Worm (Caenorhabditis elegans) whole organism, midembryonic: ENCODE data around the gene T27A10.6.

Experiments
- T22C8.4 ChIP-seq: fragments of 200-800 bp; sonication (Bioruptor generic); IDR thresholded peaks from 2 replicates; pipeline ENCODE4 v1.3.6; 2022; ENCODE audit warnings: missing genetic modification characterization, missing compliant biosample characterization
- cog-1 ChIP-seq: sonication (generic microtip); optimal IDR thresholded peaks from 2 replicates; lab custom pipeline; 2016; ENCODE audit warnings: missing genetic modification characterization, missing compliant biosample characterization
- flt-1 ChIP-seq: fragments of 200-800 bp; sonication (Bioruptor generic); IDR thresholded peaks from 2 replicates; pipeline ENCODE4 v1.3.6; 2022; ENCODE audit warnings: missing genetic modification characterization, missing compliant biosample characterization
- klf-2 ChIP-seq: fragments of 200-800 bp; sonication (Bioruptor generic); conservative IDR thresholded peaks from 2 replicates; pipeline ENCODE4 v1.3.6; 2022; ENCODE audit warnings: missing genetic modification reagents, missing genetic modification characterization, missing compliant biosample characterization
- med-1 ChIP-seq: sonication (generic microtip); optimal IDR thresholded peaks from 2 replicates; lab custom pipeline; 2017; ENCODE audit warnings: missing genetic modification characterization, mild to moderate bottlenecking, missing compliant biosample characterization, antibody characterized with exemption, missing genetic modification reagents; ENCODE audit not compliant: insufficient read depth
- ref-1 ChIP-seq: fragments of 200-800 bp; sonication (Bioruptor generic); conservative IDR thresholded peaks from 2 replicates; pipeline ENCODE4 v1.3.6; 2022; ENCODE audit warnings: missing genetic modification reagents, missing genetic modification characterization, missing compliant biosample characterization
- tab-1 ChIP-seq: fragments of 200-800 bp; sonication (Bioruptor generic); IDR thresholded peaks from 2 replicates; pipeline ENCODE4 v1.3.6; 2022; ENCODE audit warnings: missing genetic modification characterization, missing compliant biosample characterization
- ztf-23 ChIP-seq: fragments of 200-800 bp; sonication (Bioruptor generic); IDR thresholded peaks from 2 replicates; pipeline ENCODE4 v1.3.6; 2022; ENCODE audit warnings: missing genetic modification reagents, missing genetic modification characterization, missing compliant biosample characterization
- ztf-29 ChIP-seq: fragments of 200-800 bp; sonication (Bioruptor generic); IDR thresholded peaks from 2 replicates; pipeline ENCODE4 v1.3.6; 2022; ENCODE audit warnings: missing genetic modification reagents, missing genetic modification characterization, missing compliant biosample characterization

The T27A10.6 gene

DNA sequence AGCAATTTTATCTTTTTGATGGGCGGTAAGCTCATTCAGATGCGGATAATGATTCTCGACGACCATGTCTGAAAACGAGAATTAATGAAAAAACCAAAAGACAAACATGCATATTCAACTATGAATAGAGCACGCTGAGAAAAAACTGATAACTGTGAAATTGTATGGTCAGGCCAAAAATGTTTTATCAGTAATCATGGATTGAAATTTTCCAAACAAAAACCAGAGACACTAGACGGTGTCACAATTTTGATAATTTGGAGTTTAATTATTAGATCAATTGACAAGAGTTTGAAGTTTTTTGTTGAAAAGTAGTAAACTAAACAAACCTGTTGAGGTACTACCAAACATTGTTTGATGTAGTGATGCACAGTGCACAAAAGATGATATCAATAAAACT, 4.2 kb upstream of the T27A10.6 start, which contains the start of gene cgr-1:
Gene cgr-1, minus strand, starts transcription at position 68 of the 400 bp plus-strand sequence.
- TF ChIP-seq cog-1 (tag; lab: Kevin White, UChicago) (no peak), ref-1 (GFP tag; lab: Robert Waterston, UW) (no peak), klf-2 (no peak), T22C8.4 (no peak), tab-1 (GFP tag; lab: Robert Waterston, UW) (no peak), ztf-23 (GFP tag; lab: Robert Waterston, UW) (no peak)

ce11 chrX:3599860-3600259, 3.7 kb upstream of the T27A10.6 start:
- TF ChIP-seq tab-1 (GFP tag; lab: Robert Waterston, UW) (no peak), ztf-29 (GFP tag; lab: Robert Waterston, UW) (no peak), cog-1 (tag; lab: Kevin White, UChicago) (no peak), ref-1 (GFP tag; lab: Robert Waterston, UW) (no peak), ztf-23 (GFP tag; lab: Robert Waterston, UW) (no peak), T22C8.4 (no peak), flt-1 (GFP tag; lab: Robert Waterston, UW) (no peak), med-1 (GFP tag; lab: Kevin White, UChicago) (no peak), klf-2 (no peak)

- TF ChIP-seq ztf-29 (GFP tag; lab: Robert Waterston, UW) (no peak), T22C8.4 (no peak), tab-1 (GFP tag; lab: Robert Waterston, UW) (no peak), klf-2 (no peak), ref-1 (GFP tag; lab: Robert Waterston, UW) (no peak), cog-1 (tag; lab: Kevin White, UChicago) (no peak), ztf-23 (GFP tag; lab: Robert Waterston, UW) (no peak), med-1 (GFP tag; lab: Kevin White, UChicago) (no peak), flt-1 (GFP tag; lab: Robert Waterston, UW) (no peak)
Observed at ce11 chrX:3596967-3597366, 814 bp upstream of the T27A10.6 start.

DNA sequence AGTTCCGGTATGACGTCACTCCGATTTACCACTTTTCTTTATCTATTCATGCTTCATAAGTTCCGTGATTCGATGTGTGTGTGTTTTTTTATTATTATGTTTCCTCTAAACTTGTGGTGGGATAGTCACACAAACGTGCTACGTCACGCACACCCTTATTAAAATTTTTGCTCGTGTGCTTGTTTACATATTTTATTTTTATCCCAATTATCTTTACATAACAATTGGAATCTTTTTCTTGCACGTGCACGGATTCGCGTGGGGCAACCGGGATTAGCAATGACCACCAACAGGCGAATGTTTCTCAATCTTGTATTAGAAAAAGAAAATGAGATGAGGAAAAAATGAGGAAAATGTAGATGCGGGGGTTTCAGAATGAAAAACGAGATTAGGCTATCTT, 5.6 kb downstream of the T27A10.6 start:
- TF ChIP-seq ztf-29 (GFP tag; lab: Robert Waterston, UW) (no peak), med-1 (GFP tag; lab: Kevin White, UChicago) (no peak), T22C8.4 (no peak), flt-1 (GFP tag; lab: Robert Waterston, UW) (no peak), ztf-23 (GFP tag; lab: Robert Waterston, UW) (no peak), klf-2 (no peak), tab-1 (GFP tag; lab: Robert Waterston, UW) (no peak), cog-1 (tag; lab: Kevin White, UChicago) (no peak), ref-1 (GFP tag; lab: Robert Waterston, UW) (no peak)

ce11 chrX:3585625-3586024, 10.5 kb downstream of the T27A10.6 start, which contains the start of gene T27A10.2:
Gene T27A10.2, plus strand, starts transcription at chrX:3585957.
- TF ChIP-seq ztf-23 (GFP tag; lab: Robert Waterston, UW) = no peak
- no peak for TF ChIP-seq tab-1 (GFP tag; lab: Robert Waterston, UW)
- TF ChIP-seq flt-1 (GFP tag; lab: Robert Waterston, UW) = no peak
- no peak for TF ChIP-seq klf-2
- no peak for TF ChIP-seq cog-1 (tag; lab: Kevin White, UChicago)
- no peak for TF ChIP-seq T22C8.4
- no peak for TF ChIP-seq ref-1 (GFP tag; lab: Robert Waterston, UW)
- no peak for TF ChIP-seq ztf-29 (GFP tag; lab: Robert Waterston, UW)
- no peak for TF ChIP-seq med-1 (GFP tag; lab: Kevin White, UChicago)

DNA sequence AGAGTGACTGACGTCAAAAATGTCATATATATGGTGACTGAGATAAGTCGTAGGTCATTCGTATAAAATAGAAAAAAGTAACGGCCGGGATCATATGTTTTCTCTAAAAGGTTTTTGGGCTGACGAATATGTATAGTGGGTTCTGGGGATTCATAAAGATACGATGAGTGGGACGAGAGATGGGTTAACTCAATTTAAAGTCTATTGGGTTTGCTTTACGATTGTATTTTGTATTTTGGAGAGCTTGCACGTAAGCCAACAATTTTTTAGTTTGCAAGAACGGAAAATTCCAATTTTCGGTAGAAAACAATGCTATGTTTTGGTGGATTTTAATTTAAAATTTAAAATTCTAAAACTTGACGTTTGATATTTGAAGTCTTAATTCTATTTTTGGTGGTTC, 11.7 kb downstream of the T27A10.6 start:
- TF ChIP-seq ztf-23 (GFP tag; lab: Robert Waterston, UW) (no peak), flt-1 (GFP tag; lab: Robert Waterston, UW) (no peak), T22C8.4 (no peak), tab-1 (GFP tag; lab: Robert Waterston, UW) (no peak), cog-1 (tag; lab: Kevin White, UChicago) (no peak), klf-2 (no peak), ref-1 (GFP tag; lab: Robert Waterston, UW) (no peak), ztf-29 (GFP tag; lab: Robert Waterston, UW) (no peak), med-1 (GFP tag; lab: Kevin White, UChicago) (no peak)

ce11 chrX:3583436-3583835, 12.7 kb downstream of the T27A10.6 start:
- TF ChIP-seq ztf-29 (GFP tag; lab: Robert Waterston, UW) = no peak
- no peak for TF ChIP-seq ref-1 (GFP tag; lab: Robert Waterston, UW)
- TF ChIP-seq med-1 (GFP tag; lab: Kevin White, UChicago) = no peak
- TF ChIP-seq tab-1 (GFP tag; lab: Robert Waterston, UW) = no peak
- TF ChIP-seq ztf-23 (GFP tag; lab: Robert Waterston, UW) = no peak
- no peak for TF ChIP-seq flt-1 (GFP tag; lab: Robert Waterston, UW)
- no peak for TF ChIP-seq cog-1 (tag; lab: Kevin White, UChicago)
- no peak for TF ChIP-seq klf-2
- TF ChIP-seq T22C8.4 = no peak

- TF ChIP-seq med-1 (GFP tag; lab: Kevin White, UChicago) = no peak
- no peak for TF ChIP-seq cog-1 (tag; lab: Kevin White, UChicago)
- TF ChIP-seq tab-1 (GFP tag; lab: Robert Waterston, UW) = no peak
Observed at ce11 chrX:3581813-3582212, 14.3 kb downstream of the T27A10.6 start.

DNA sequence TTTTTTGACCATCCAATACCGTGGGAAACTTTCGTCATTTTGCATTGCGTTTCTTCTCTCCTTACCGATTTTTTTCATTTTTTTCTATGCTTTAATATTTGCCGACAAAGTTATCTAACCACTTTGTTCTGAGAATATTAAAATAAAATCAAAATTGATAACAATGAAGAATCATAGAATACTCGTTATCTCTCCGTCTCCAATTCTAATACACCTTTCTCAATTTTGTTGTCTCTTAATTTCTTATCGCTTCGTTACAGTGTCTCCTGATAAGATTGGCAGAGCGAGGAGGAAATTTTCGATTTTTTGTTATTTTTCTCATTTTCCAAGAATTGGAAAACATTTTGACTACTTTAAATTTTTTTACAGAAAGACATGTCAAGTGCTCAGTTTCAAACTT, 19.9 kb downstream of the T27A10.6 start, which contains the start of gene ckc-1:
Gene ckc-1, plus strand, starts transcription at position 368 of the 400 bp plus-strand sequence.
- TF ChIP-seq T22C8.4 = no peak
- no peak for TF ChIP-seq ref-1 (GFP tag; lab: Robert Waterston, UW)
- no peak for TF ChIP-seq med-1 (GFP tag; lab: Kevin White, UChicago)
- TF ChIP-seq klf-2 = no peak
- TF ChIP-seq cog-1 (tag; lab: Kevin White, UChicago) = no peak
- no peak for TF ChIP-seq flt-1 (GFP tag; lab: Robert Waterston, UW)
- no peak for TF ChIP-seq ztf-23 (GFP tag; lab: Robert Waterston, UW)
- TF ChIP-seq ztf-29 (GFP tag; lab: Robert Waterston, UW) = no peak
- no peak for TF ChIP-seq tab-1 (GFP tag; lab: Robert Waterston, UW)
